ENCODE assay signal across 1 fruit fly cellular context in genomic region chr3L:20388983-20389382, dm6.
TF ChIP-seq lines count a peak whose summit lies in the region.

No protein-coding gene starts in this region.

TF ChIP-seq in whole organism, embryonic, 481 proteins besides CTCF, POLR2A, EP300 and RAD21 (continued from another document and continues in another):
- TF ChIP-seq crol (GFP tag; IDR thresholded peaks at IDR 0.05; lab: Robert Waterston, UW) (no peak), CG8388 (GFP tag; optimal IDR thresholded peaks at IDR 0.05; lab: Kevin White, UChicago) (no peak), Neu2 (GFP tag; optimal IDR thresholded peaks at IDR 0.05; lab: Kevin White, UChicago; ENCODE audit: borderline replicate concordance) (no peak), Scr (GFP tag; IDR thresholded peaks at IDR 0.05; lab: Robert Waterston, UW; ENCODE audit: partially characterized antibody) (no peak), CG30431 (GFP tag; optimal IDR thresholded peaks at IDR 0.05; lab: Kevin White, UChicago) (no peak), CG17328 (GFP tag; IDR thresholded peaks at IDR 0.05; lab: Robert Waterston, UW) (peak; percentile 39; the same call in 1 of the 2 replicates), cas (GFP tag; IDR thresholded peaks at IDR 0.05; lab: Robert Waterston, UW) (no peak), gcm (GFP tag; optimal IDR thresholded peaks at IDR 0.05; lab: Kevin White, UChicago) (peak; percentile 41), CG2120 (GFP tag; optimal IDR thresholded peaks at IDR 0.05; lab: Kevin White, UChicago) (peak; percentile 76), CG10959 (GFP tag; IDR thresholded peaks at IDR 0.05; lab: Robert Waterston, UW) (no peak), YL-1 (GFP tag; optimal IDR thresholded peaks at IDR 0.05; lab: Kevin White, UChicago) (no peak), CG3847 (GFP tag; IDR thresholded peaks at IDR 0.05; lab: Robert Waterston, UW) (no peak), H15 (GFP tag; IDR thresholded peaks at IDR 0.05; lab: Robert Waterston, UW) (no peak), jigr1 (GFP tag; IDR thresholded peaks at IDR 0.05; lab: Robert Waterston, UW) (no peak), CG13424 (tag; optimal IDR thresholded peaks at IDR 0.05; lab: Kevin White, UChicago) (peak; percentile 29), CG10321 (GFP tag; IDR thresholded peaks at IDR 0.05; lab: Robert Waterston, UW) (no peak), CG9876 (GFP tag; optimal IDR thresholded peaks at IDR 0.05; lab: Kevin White, UChicago) (no peak), lilli (GFP tag; optimal IDR thresholded peaks at IDR 0.05; lab: Kevin White, UChicago) (peak; percentile 68), CG1024 (GFP tag; IDR thresholded peaks at IDR 0.05; lab: Robert Waterston, UW) (peak; percentile 3; the same call in 1 of the 2 replicates), ham (GFP tag; IDR thresholded peaks at IDR 0.05; lab: Robert Waterston, UW) (no peak), cg (GFP tag; optimal IDR thresholded peaks at IDR 0.05; lab: Kevin White, UChicago) (no peak), HLHmδ (GFP tag; optimal IDR thresholded peaks at IDR 0.05; lab: Kevin White, UChicago) (no peak), CG7786 (GFP tag; optimal IDR thresholded peaks at IDR 0.05; lab: Kevin White, UChicago) (peak; percentile 31), Usf (GFP tag; optimal IDR thresholded peaks at IDR 0.05; lab: Kevin White, UChicago) (no peak), gt (GFP tag; IDR thresholded peaks at IDR 0.05; lab: Robert Waterston, UW) (no peak), h (optimal IDR thresholded peaks at IDR 0.05; lab: Kevin White, UChicago) (no peak), dmrt11E (tag; optimal IDR thresholded peaks at IDR 0.05; lab: Kevin White, UChicago) (peak; percentile 17), emc (GFP tag; optimal IDR thresholded peaks at IDR 0.05; lab: Kevin White, UChicago) (no peak), Hand (GFP tag; optimal IDR thresholded peaks at IDR 0.05; lab: Kevin White, UChicago) (no peak), Eip74EF (GFP tag; optimal IDR thresholded peaks at IDR 0.05; lab: Kevin White, UChicago) (peak in 1 of 2 experiments; percentile 68), nom (GFP tag; optimal IDR thresholded peaks at IDR 0.05; lab: Kevin White, UChicago) (no peak), CG11398 (GFP tag; optimal IDR thresholded peaks at IDR 0.05; lab: Kevin White, UChicago) (no peak), maf-S (GFP tag; optimal IDR thresholded peaks at IDR 0.05; lab: Kevin White, UChicago) (no peak), HmgD (GFP tag; optimal IDR thresholded peaks at IDR 0.05; lab: Kevin White, UChicago) (no peak), sc (optimal IDR thresholded peaks at IDR 0.05; lab: Kevin White, UChicago) (no peak), sc (GFP tag; optimal IDR thresholded peaks at IDR 0.05; lab: Kevin White, UChicago) (no peak), CG3407 (GFP tag; optimal IDR thresholded peaks at IDR 0.05; lab: Kevin White, UChicago) (no peak), CG4360 (GFP tag; IDR thresholded peaks at IDR 0.05; lab: Robert Waterston, UW) (no peak), CG8281 (tag; optimal IDR thresholded peaks at IDR 0.05; lab: Kevin White, UChicago) (no peak), CG34224 (GFP tag; IDR thresholded peaks at IDR 0.05; lab: Robert Waterston, UW; ENCODE audit: partially characterized antibody) (no peak), CG9817 (tag; optimal IDR thresholded peaks at IDR 0.05; lab: Kevin White, UChicago) (peak; percentile 8), CG2116 (GFP tag; optimal IDR thresholded peaks at IDR 0.05; lab: Kevin White, UChicago) (no peak), CG7556 (GFP tag; optimal IDR thresholded peaks at IDR 0.05; lab: Kevin White, UChicago) (peak; percentile 4), ken (GFP tag; IDR thresholded peaks at IDR 0.05; lab: Robert Waterston, UW) (no peak), CG11085 (GFP tag; IDR thresholded peaks at IDR 0.05; lab: Robert Waterston, UW) (no peak), da (GFP tag; optimal IDR thresholded peaks at IDR 0.05; lab: Kevin White, UChicago) (no peak), Hr39 (optimal IDR thresholded peaks at IDR 0.05; lab: Kevin White, UChicago) (no peak), Dek (tag; optimal IDR thresholded peaks at IDR 0.05; lab: Kevin White, UChicago) (peak; percentile 45), PHDP (tag; optimal IDR thresholded peaks at IDR 0.05; lab: Kevin White, UChicago) (peak; percentile 47), sob (GFP tag; IDR thresholded peaks at IDR 0.05; lab: Robert Waterston, UW) (peak; percentile 35; the same call in 1 of the 2 replicates), mam (GFP tag; optimal IDR thresholded peaks at IDR 0.05; lab: Kevin White, UChicago) (peak; percentile 40), CG2875 (GFP tag; optimal IDR thresholded peaks at IDR 0.05; lab: Kevin White, UChicago) (no peak), dati (GFP tag; IDR thresholded peaks at IDR 0.05; lab: Robert Waterston, UW) (no peak), luna (GFP tag; optimal IDR thresholded peaks at IDR 0.05; lab: Kevin White, UChicago) (no peak), CG6254 (GFP tag; optimal IDR thresholded peaks at IDR 0.05; lab: Kevin White, UChicago) (no peak), CG2712 (tag; optimal IDR thresholded peaks at IDR 0.05; lab: Kevin White, UChicago) (peak; percentile 12), CG15479 (GFP tag; optimal IDR thresholded peaks at IDR 0.05; lab: Kevin White, UChicago) (peak; percentile 26), caup (GFP tag; optimal IDR thresholded peaks at IDR 0.05; lab: Kevin White, UChicago; ENCODE audit: severe bottlenecking) (peak; percentile 50), NFAT (GFP tag; IDR thresholded peaks at IDR 0.05; lab: Robert Waterston, UW) (no peak; the same call in 1 of the 2 replicates), stc (GFP tag; IDR thresholded peaks at IDR 0.05; lab: Robert Waterston, UW) (no peak), CG18262 (tag; optimal IDR thresholded peaks at IDR 0.05; lab: Kevin White, UChicago) (no peak), toy (GFP tag; IDR thresholded peaks at IDR 0.05; lab: Robert Waterston, UW) (no peak), zen (tag; optimal IDR thresholded peaks at IDR 0.05; lab: Kevin White, UChicago) (no peak), psq (GFP tag; optimal IDR thresholded peaks at IDR 0.05; lab: Kevin White, UChicago) (no peak), fd3F (GFP tag; optimal IDR thresholded peaks at IDR 0.05; lab: Kevin White, UChicago) (peak; percentile 28), CG14710 (tag; optimal IDR thresholded peaks at IDR 0.05; lab: Kevin White, UChicago) (no peak), Six4 (GFP tag; optimal IDR thresholded peaks at IDR 0.05; lab: Kevin White, UChicago) (no peak), vvl (GFP tag; IDR thresholded peaks at IDR 0.05; lab: Robert Waterston, UW) (peak; percentile 69), Gsc (GFP tag; IDR thresholded peaks at IDR 0.05; lab: Robert Waterston, UW) (no peak), dmrt99B (tag; optimal IDR thresholded peaks at IDR 0.05; lab: Kevin White, UChicago) (peak; percentile 38), Spps (tag; optimal IDR thresholded peaks at IDR 0.05; lab: Kevin White, UChicago) (no peak), Lpt (GFP tag; optimal IDR thresholded peaks at IDR 0.05; lab: Kevin White, UChicago) (no peak), zfh1 (GFP tag; IDR thresholded peaks at IDR 0.05; lab: Robert Waterston, UW) (no peak), pzg (GFP tag; optimal IDR thresholded peaks at IDR 0.05; lab: Kevin White, UChicago) (no peak), exex (tag; optimal IDR thresholded peaks at IDR 0.05; lab: Kevin White, UChicago) (peak; percentile 86), CG17802 (tag; optimal IDR thresholded peaks at IDR 0.05; lab: Kevin White, UChicago) (no peak), jumu (GFP tag; optimal IDR thresholded peaks at IDR 0.05; lab: Kevin White, UChicago) (peak; percentile 16), CG13775 (GFP tag; optimal IDR thresholded peaks at IDR 0.05; lab: Kevin White, UChicago) (no peak), CG1647 (GFP tag; optimal IDR thresholded peaks at IDR 0.05; lab: Kevin White, UChicago) (no peak), ATbp (GFP tag; optimal IDR thresholded peaks at IDR 0.05; lab: Kevin White, UChicago) (no peak), zf30C (GFP tag; optimal IDR thresholded peaks at IDR 0.05; lab: Kevin White, UChicago) (peak; percentile 69), ewg (GFP tag; optimal IDR thresholded peaks at IDR 0.05; lab: Kevin White, UChicago) (no peak), Side (GFP tag; optimal IDR thresholded peaks at IDR 0.05; lab: Kevin White, UChicago) (peak; percentile 11), sens (GFP tag; lab: Kevin White, UChicago) (peak; percentile 52), CG16813 (GFP tag; IDR thresholded peaks at IDR 0.05; lab: Robert Waterston, UW; ENCODE audit: partially characterized antibody) (no peak), CG7357 (GFP tag; IDR thresholded peaks at IDR 0.05; lab: Robert Waterston, UW) (no peak), odd (GFP tag; optimal IDR thresholded peaks at IDR 0.05; lab: Kevin White, UChicago) (no peak), CG2678 (tag; optimal IDR thresholded peaks at IDR 0.05; lab: Kevin White, UChicago) (peak; percentile 60), ac (GFP tag; optimal IDR thresholded peaks at IDR 0.05; lab: Kevin White, UChicago) (no peak), CG31388 (GFP tag; optimal IDR thresholded peaks at IDR 0.05; lab: Kevin White, UChicago) (no peak), pfk (GFP tag; optimal IDR thresholded peaks at IDR 0.05; lab: Kevin White, UChicago) (no peak), CG6813 (GFP tag; optimal IDR thresholded peaks at IDR 0.05; lab: Kevin White, UChicago) (peak; percentile 10), CG17359 (tag; optimal IDR thresholded peaks at IDR 0.05; lab: Kevin White, UChicago) (peak; percentile 43), Ravus (GFP tag; IDR thresholded peaks at IDR 0.05; lab: Robert Waterston, UW) (no peak), CG11093 (GFP tag; IDR thresholded peaks at IDR 0.05; lab: Robert Waterston, UW) (no peak), seq (GFP tag; IDR thresholded peaks at IDR 0.05; lab: Robert Waterston, UW) (peak; percentile 30; the same call in 1 of the 2 replicates), dimm (GFP tag; IDR thresholded peaks at IDR 0.05; lab: Robert Waterston, UW) (no peak; the same call in 1 of the 2 replicates), Nf-YC (tag; optimal IDR thresholded peaks at IDR 0.05; lab: Kevin White, UChicago) (no peak), oc (tag; optimal IDR thresholded peaks at IDR 0.05; lab: Kevin White, UChicago) (no peak), CG4820 (GFP tag; optimal IDR thresholded peaks at IDR 0.05; lab: Kevin White, UChicago) (no peak), CG11504 (tag; optimal IDR thresholded peaks at IDR 0.05; lab: Kevin White, UChicago) (peak; percentile 43), E2f2 (GFP tag; IDR thresholded peaks at IDR 0.05; lab: Robert Waterston, UW) (peak; percentile 22; the same call in 1 of the 2 replicates), fru (optimal IDR thresholded peaks at IDR 0.05; lab: Kevin White, UChicago) (no peak), otp (GFP tag; IDR thresholded peaks at IDR 0.05; lab: Robert Waterston, UW) (no peak), CG6791 (GFP tag; IDR thresholded peaks at IDR 0.05; lab: Robert Waterston, UW; ENCODE audit: partially characterized antibody) (no peak), CG12219 (GFP tag; optimal IDR thresholded peaks at IDR 0.05; lab: Kevin White, UChicago) (peak; percentile 34), CG13624 (GFP tag; optimal IDR thresholded peaks at IDR 0.05; lab: Kevin White, UChicago) (peak; percentile 20), ind (GFP tag; optimal IDR thresholded peaks at IDR 0.05; lab: Kevin White, UChicago) (peak; percentile 36), CG14441 (GFP tag; IDR thresholded peaks at IDR 0.05; lab: Robert Waterston, UW) (peak; percentile 60; the same call in 1 of the 2 replicates), ems (GFP tag; optimal IDR thresholded peaks at IDR 0.05; lab: Kevin White, UChicago) (peak; percentile 46), CG17186 (GFP tag; optimal IDR thresholded peaks at IDR 0.05; lab: Kevin White, UChicago) (no peak), HHEX (GFP tag; optimal IDR thresholded peaks at IDR 0.05; lab: Kevin White, UChicago) (peak; percentile 35), Stat92E (GFP tag; optimal IDR thresholded peaks at IDR 0.05; lab: Kevin White, UChicago) (no peak), Nf-YA (GFP tag; IDR thresholded peaks at IDR 0.05; lab: Robert Waterston, UW) (no peak), CG10979 (tag; optimal IDR thresholded peaks at IDR 0.05; lab: Kevin White, UChicago) (no peak), eyg (GFP tag; optimal IDR thresholded peaks at IDR 0.05; lab: Kevin White, UChicago) (no peak), CG4282 (GFP tag; optimal IDR thresholded peaks at IDR 0.05; lab: Kevin White, UChicago) (no peak), lmd (GFP tag; IDR thresholded peaks at IDR 0.05; lab: Robert Waterston, UW) (peak; percentile 15; the same call in 1 of the 2 replicates), CG10565 (GFP tag; optimal IDR thresholded peaks at IDR 0.05; lab: Kevin White, UChicago) (no peak), CG1832 (GFP tag; optimal IDR thresholded peaks at IDR 0.05; lab: Kevin White, UChicago) (no peak), CG4404 (GFP tag; IDR thresholded peaks at IDR 0.05; lab: Robert Waterston, UW) (no peak), lola (GFP tag; optimal IDR thresholded peaks at IDR 0.05; lab: Kevin White, UChicago) (no peak), cad (GFP tag; optimal IDR thresholded peaks at IDR 0.05; lab: Kevin White, UChicago) (no peak), tgo (GFP tag; IDR thresholded peaks at IDR 0.05; lab: Robert Waterston, UW) (peak; percentile 51; the same call in 1 of the 3 replicates), CG15601 (tag; optimal IDR thresholded peaks at IDR 0.05; lab: Kevin White, UChicago) (no peak), Xrp1 (GFP tag; IDR thresholded peaks at IDR 0.05; lab: Robert Waterston, UW) (peak; percentile 57), usp (GFP tag; optimal IDR thresholded peaks at IDR 0.05; lab: Kevin White, UChicago) (no peak), CG34422 (GFP tag; IDR thresholded peaks at IDR 0.05; lab: Robert Waterston, UW) (peak; percentile 57; the same call in 1 of the 3 replicates), Blimp-1 (GFP tag; optimal IDR thresholded peaks at IDR 0.05; lab: Kevin White, UChicago) (no peak), CG10274 (GFP tag; optimal IDR thresholded peaks at IDR 0.05; lab: Kevin White, UChicago) (no peak), Fer3 (tag; optimal IDR thresholded peaks at IDR 0.05; lab: Kevin White, UChicago) (peak; percentile 28), CG10543 (GFP tag; optimal IDR thresholded peaks at IDR 0.05; lab: Kevin White, UChicago) (no peak), CG9727 (GFP tag; optimal IDR thresholded peaks at IDR 0.05; lab: Kevin White, UChicago) (no peak), MESR4 (GFP tag; optimal IDR thresholded peaks at IDR 0.05; lab: Kevin White, UChicago) (no peak), CG18476 (GFP tag; optimal IDR thresholded peaks at IDR 0.05; lab: Kevin White, UChicago) (no peak), D19B (GFP tag; optimal IDR thresholded peaks at IDR 0.05; lab: Kevin White, UChicago) (no peak), CG15073 (GFP tag; optimal IDR thresholded peaks at IDR 0.05; lab: Kevin White, UChicago) (no peak)
